Worm (Caenorhabditis elegans) whole organism, late embryonic: ENCODE results near the gene bath-26.

Experiments
- C08G9.2 ChIP-seq: sonication (generic microtip); optimal IDR thresholded peaks from 2 replicates; lab custom pipeline; 2016; ENCODE audit warnings: mild to moderate bottlenecking, missing genetic modification characterization, moderate library complexity, missing compliant biosample characterization
- C38D4.7 ChIP-seq: fragments of 200-800 bp; sonication (Bioruptor generic); optimal IDR thresholded peaks from 2 replicates; lab custom pipeline; 2018; ENCODE audit warnings: mild to moderate bottlenecking, missing genetic modification characterization, moderate library complexity, missing compliant biosample characterization
- K02D7.2 ChIP-seq: sonication (generic microtip); optimal IDR thresholded peaks from 2 replicates; lab custom pipeline; 2017; ENCODE audit warnings: mild to moderate bottlenecking, missing genetic modification characterization, missing compliant biosample characterization
- K09A11.1 ChIP-seq: sonication (generic microtip); optimal IDR thresholded peaks from 2 replicates; lab custom pipeline; 2017; ENCODE audit warnings: antibody characterized with exemption, mild to moderate bottlenecking, missing genetic modification characterization, missing compliant biosample characterization; ENCODE audit not compliant: insufficient read depth
- ceh-14 ChIP-seq: sonication (generic microtip); optimal IDR thresholded peaks from 2 replicates; lab custom pipeline; 2016; ENCODE audit warnings: missing genotype, missing genetic modification characterization, missing compliant biosample characterization
- ceh-18 ChIP-seq: sonication (generic microtip); optimal IDR thresholded peaks from 2 replicates; lab custom pipeline; 2016; ENCODE audit warnings: missing genetic modification characterization, missing compliant biosample characterization
- ceh-2 ChIP-seq: sonication (generic microtip); optimal IDR thresholded peaks from 2 replicates; lab custom pipeline; 2016; ENCODE audit warnings: missing genotype, missing genetic modification characterization, missing compliant biosample characterization
- ceh-30 ChIP-seq: fragments of 150-350 bp; optimal IDR thresholded peaks from 2 replicates; lab custom pipeline; 2014; ENCODE audit warnings: missing biosample characterization, missing genetic modification characterization
- ceh-48 ChIP-seq: sonication (generic microtip); optimal IDR thresholded peaks from 2 replicates; lab custom pipeline; 2016; ENCODE audit warnings: missing genetic modification characterization, inconsistent platforms, missing compliant biosample characterization
- che-1 ChIP-seq: sonication (generic microtip); optimal IDR thresholded peaks from 2 replicates; lab custom pipeline; 2016; ENCODE audit warnings: mild to moderate bottlenecking, missing genetic modification characterization, missing compliant biosample characterization
- elt-4 ChIP-seq: sonication (generic microtip); optimal IDR thresholded peaks from 2 replicates; lab custom pipeline; 2016; ENCODE audit warnings: missing genetic modification characterization, missing compliant biosample characterization
- fax-1 ChIP-seq: sonication (generic microtip); optimal IDR thresholded peaks from 2 replicates; lab custom pipeline; 2016; ENCODE audit warnings: missing genotype, missing genetic modification characterization, missing compliant biosample characterization
- fkh-10 ChIP-seq: fragments of 150-350 bp; optimal IDR thresholded peaks from 2 replicates; lab custom pipeline; 2014; ENCODE audit warnings: missing biosample characterization, missing genetic modification reagents, missing genetic modification characterization
- fkh-6 ChIP-seq: sonication (generic microtip); optimal IDR thresholded peaks from 2 replicates; lab custom pipeline; 2016; ENCODE audit warnings: missing genetic modification characterization, missing compliant biosample characterization
- hlh-30 ChIP-seq: sonication (generic microtip); optimal IDR thresholded peaks from 2 replicates; lab custom pipeline; 2017; ENCODE audit warnings: antibody characterized with exemption, missing genetic modification characterization, missing compliant biosample characterization; ENCODE audit not compliant: insufficient read depth
- hlh-6 ChIP-seq: sonication (generic microtip); optimal IDR thresholded peaks from 2 replicates; lab custom pipeline; 2016; ENCODE audit warnings: missing genotype, missing genetic modification characterization, missing compliant biosample characterization
- hlh-8 ChIP-seq: sonication (generic microtip); optimal IDR thresholded peaks from 2 replicates; lab custom pipeline; 2016; ENCODE audit warnings: missing genotype, missing genetic modification characterization, missing compliant biosample characterization
- madf-2 ChIP-seq: sonication (generic microtip); optimal IDR thresholded peaks from 2 replicates; lab custom pipeline; 2017; ENCODE audit warnings: missing genetic modification characterization, missing compliant biosample characterization
- nfya-1 ChIP-seq: sonication (generic microtip); optimal IDR thresholded peaks from 2 replicates; lab custom pipeline; 2017; ENCODE audit warnings: missing genetic modification characterization, mild to moderate bottlenecking, missing compliant biosample characterization, antibody characterized with exemption, moderate library complexity
- nhr-11 ChIP-seq: fragments of 150-350 bp; optimal IDR thresholded peaks from 2 replicates; lab custom pipeline; 2014; ENCODE audit warnings: missing biosample characterization, missing genetic modification characterization
- nhr-232 ChIP-seq: sonication (generic microtip); optimal IDR thresholded peaks from 2 replicates; lab custom pipeline; 2016; ENCODE audit warnings: missing genetic modification characterization, missing compliant biosample characterization
- npax-4 ChIP-seq: sonication (generic microtip); optimal IDR thresholded peaks from 2 replicates; lab custom pipeline; 2016; ENCODE audit warnings: missing genetic modification characterization, missing compliant biosample characterization
- odd-2 ChIP-seq: sonication (generic microtip); optimal IDR thresholded peaks from 2 replicates; lab custom pipeline; 2017; ENCODE audit warnings: antibody characterized with exemption, mild to moderate bottlenecking, missing genetic modification characterization, missing compliant biosample characterization
- pag-3 ChIP-seq: sonication (generic microtip); optimal IDR thresholded peaks from 2 replicates; lab custom pipeline; 2016; ENCODE audit warnings: missing compliant biosample characterization, missing genetic modification characterization, borderline replicate concordance
- pax-1 ChIP-seq: fragments of 150-350 bp; optimal IDR thresholded peaks from 2 replicates; lab custom pipeline; 2014; ENCODE audit warnings: missing biosample characterization, missing genetic modification characterization
- pros-1 ChIP-seq: fragments of 150-350 bp; optimal IDR thresholded peaks from 2 replicates; lab custom pipeline; 2014; ENCODE audit warnings: missing biosample characterization, missing genetic modification reagents, missing genetic modification characterization
- rnt-1 ChIP-seq: sonication (generic microtip); optimal IDR thresholded peaks from 2 replicates; lab custom pipeline; 2016; ENCODE audit warnings: missing genetic modification characterization, missing compliant biosample characterization
- sox-4 ChIP-seq: sonication (generic microtip); optimal IDR thresholded peaks from 2 replicates; lab custom pipeline; 2017; ENCODE audit warnings: mild to moderate bottlenecking, missing genetic modification characterization, inconsistent platforms, missing compliant biosample characterization
- syd-9 ChIP-seq: sonication (generic microtip); optimal IDR thresholded peaks from 2 replicates; lab custom pipeline; 2016; ENCODE audit warnings: mild to moderate bottlenecking, missing genetic modification characterization, moderate library complexity, missing compliant biosample characterization
- ttx-3 ChIP-seq: sonication (generic microtip); optimal IDR thresholded peaks from 2 replicates; lab custom pipeline; 2016; ENCODE audit warnings: missing genetic modification reagents, missing genetic modification characterization, missing compliant biosample characterization
- unc-3 ChIP-seq, 2 experiments: fragments of 200-800 bp in 1 of 2; sonication (Bioruptor generic) in 1 of 2; sonication (generic microtip) in 1 of 2; conservative IDR thresholded peaks in 1 of 2; optimal IDR thresholded peaks in 1 of 2; 2 replicates each; pipeline versions ENCODE4 v1.3.6 to Lab custom; 2016 to 2022; ENCODE audit warnings: missing compliant biosample characterization in 2 of 2, missing genetic modification characterization in 2 of 2, missing genetic modification reagents in 1 of 2
- unc-55 ChIP-seq: sonication (generic microtip); optimal IDR thresholded peaks from 2 replicates; lab custom pipeline; 2017; ENCODE audit warnings: missing biosample characterization, missing genetic modification reagents, missing genetic modification characterization
- zip-5 ChIP-seq: sonication (generic microtip); optimal IDR thresholded peaks from 2 replicates; lab custom pipeline; 2016; ENCODE audit warnings: missing genetic modification characterization, missing compliant biosample characterization
- ztf-16 ChIP-seq: sonication (generic microtip); optimal IDR thresholded peaks from 2 replicates; lab custom pipeline; 2017; ENCODE audit warnings: missing genetic modification characterization, missing compliant biosample characterization

Gene bath-26

DNA sequence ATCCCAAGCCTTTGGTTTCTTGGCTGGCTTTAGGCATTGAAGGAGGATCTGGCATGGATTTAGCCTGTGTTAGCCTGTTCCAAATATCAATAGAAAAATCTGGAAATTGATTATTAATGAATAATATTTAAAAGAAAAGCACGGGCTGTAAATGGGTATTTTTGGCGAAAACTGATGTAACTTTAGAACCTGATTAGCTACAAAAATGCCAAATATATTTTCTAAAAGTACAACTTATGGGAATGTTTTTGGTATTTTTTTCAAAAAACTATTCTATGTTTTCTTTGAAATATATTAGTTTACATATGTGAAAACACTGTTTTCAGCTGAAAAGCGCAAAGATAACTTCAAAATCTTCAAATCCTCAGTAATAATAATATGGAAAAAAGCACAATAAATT lies at the start of gene bath-26:
bath-26 (minus strand) TSS at position 101 of the 400 bp plus-strand sequence.
- TF ChIP-seq elt-4 (tag; lab: Kevin White, UChicago) (no peak), npax-4 (no peak), C38D4.7 (GFP tag; lab: Kevin White, UChicago) (no peak), rnt-1 (tag; lab: Kevin White, UChicago) (no peak), hlh-30 (tag; lab: Kevin White, UChicago) (no peak), ceh-30 (no peak), ceh-18 (no peak), unc-55 (GFP tag; lab: Kevin White, UChicago) (no peak), ceh-14 (tag; lab: Kevin White, UChicago) (no peak)
- TF ChIP-seq, all 69 proteins: peak for 0

DNA sequence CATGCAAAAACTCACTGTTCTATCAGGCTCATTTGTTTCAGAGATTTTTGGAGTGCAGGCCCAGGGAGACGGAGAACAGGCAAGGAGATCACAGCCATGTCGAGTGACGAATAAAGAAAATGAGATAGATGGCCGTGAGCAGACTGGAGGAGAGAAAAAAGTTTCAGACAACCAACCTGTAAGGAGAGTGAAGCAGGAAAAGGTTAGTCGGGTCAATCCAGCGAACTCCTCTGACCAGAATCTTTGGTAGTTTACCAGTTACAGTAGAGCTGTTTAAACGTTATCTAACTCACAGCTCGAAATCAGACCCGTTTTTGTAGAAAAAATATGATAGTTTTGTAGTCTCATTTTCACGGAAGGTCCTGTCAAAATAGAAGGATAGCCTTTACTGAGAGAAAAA lies 48.2 kb upstream of the bath-26 start, which contains the start of gene fbxb-21:
fbxb-21 (minus strand) TSS at position 101 of the 400 bp plus-strand sequence.
- TF ChIP-seq ceh-18 (no peak), ceh-2 (no peak), C08G9.2 (tag; lab: Kevin White, UChicago) (no peak), sox-4 (tag; lab: Kevin White, UChicago) (no peak), K09A11.1 (tag; lab: Kevin White, UChicago) (no peak), ttx-3 (tag; lab: Kevin White, UChicago) (no peak), fax-1 (no peak), ztf-16 (tag; lab: Kevin White, UChicago) (no peak), fkh-6 (tag; lab: Kevin White, UChicago) (no peak), hlh-30 (tag; lab: Kevin White, UChicago) (no peak), hlh-6 (no peak), K02D7.2 (tag; lab: Kevin White, UChicago) (no peak), zip-5 (tag; lab: Kevin White, UChicago) (no peak), madf-2 (tag; lab: Kevin White, UChicago) (no peak), odd-2 (no peak), pros-1 (tag; lab: Kevin White, UChicago) (no peak), hlh-8 (tag; lab: Kevin White, UChicago) (no peak), C38D4.7 (GFP tag; lab: Kevin White, UChicago) (no peak), ceh-48 (tag; lab: Kevin White, UChicago) (no peak)

DNA sequence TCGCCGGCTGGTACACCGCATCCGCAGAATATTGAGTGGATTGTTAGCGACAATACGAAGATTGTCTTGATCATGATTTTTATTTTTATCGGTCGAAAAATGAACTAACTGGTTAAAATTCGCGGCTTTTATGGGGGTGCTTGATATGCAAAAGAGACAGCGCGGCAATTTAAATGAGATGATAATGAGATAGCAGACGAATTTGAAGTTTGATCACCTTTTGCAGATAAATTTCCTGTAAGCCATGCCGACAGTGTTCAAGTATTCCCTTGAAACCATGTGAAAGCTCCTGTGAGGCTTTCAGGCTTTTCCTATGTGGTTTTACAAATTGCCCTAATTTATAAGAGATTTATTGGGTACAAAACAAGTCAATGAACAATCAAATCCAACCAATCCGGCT lies 45.6 kb upstream of the bath-26 start, which contains the start of gene ZC204.17:
ZC204.17 (minus strand) TSS at position 101 of the 400 bp plus-strand sequence.
- TF ChIP-seq fkh-10 (GFP tag; lab: Kevin White, UChicago) (no peak), nfya-1 (tag; lab: Kevin White, UChicago) (no peak), nhr-232 (tag; lab: Kevin White, UChicago) (no peak), C38D4.7 (GFP tag; lab: Kevin White, UChicago) (no peak), nhr-11 (tag; lab: Kevin White, UChicago) (no peak), che-1 (tag; lab: Kevin White, UChicago) (no peak), elt-4 (tag; lab: Kevin White, UChicago) (no peak), pax-1 (tag; lab: Kevin White, UChicago) (no peak), pag-3 (tag; lab: Kevin White, UChicago) (no peak), pros-1 (tag; lab: Kevin White, UChicago) (no peak), fax-1 (no peak)

DNA sequence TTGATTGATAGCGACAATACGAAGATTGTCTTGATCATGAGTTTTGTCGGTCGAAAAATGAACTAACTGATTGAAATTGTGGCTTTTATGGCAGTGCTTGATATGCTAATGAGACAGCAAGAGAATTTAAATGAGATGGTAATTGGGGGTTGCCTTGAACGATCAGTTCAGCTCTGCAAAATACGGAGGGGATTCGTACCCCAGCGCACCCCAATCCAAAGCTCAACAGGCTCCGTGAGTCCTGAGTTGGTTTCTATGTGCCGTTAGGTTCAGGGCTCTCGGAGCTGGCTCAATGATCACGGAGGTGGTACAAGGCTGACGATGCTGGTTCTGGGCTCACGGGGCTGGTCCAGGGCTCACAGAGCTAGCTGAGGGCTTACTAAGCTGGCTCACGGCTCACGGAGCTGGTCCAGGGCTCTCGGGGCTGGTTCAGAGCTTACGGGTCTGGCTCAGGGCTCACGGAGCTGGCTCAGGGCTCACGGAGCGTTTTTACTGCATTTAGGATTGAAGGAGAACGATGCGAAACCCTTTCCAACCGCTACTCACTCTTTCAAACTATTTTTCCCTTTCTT lies 44.3 kb upstream of the bath-26 start, which contains the start of gene ZC204.6:
ZC204.6 (minus strand) TSS at position 51 of the 572 bp plus-strand sequence.
- TF ChIP-seq syd-9 (tag; lab: Kevin White, UChicago), result no peak
- TF ChIP-seq unc-3 (GFP tag; conservative IDR thresholded peaks at IDR 0.05; lab: Robert Waterston, UW), result no peak
- no peak for TF ChIP-seq unc-3 (tag; optimal IDR thresholded peaks at IDR 0.05; lab: Kevin White, UChicago)
- TF ChIP-seq, all 69 proteins: peak for 0
